Worm (Caenorhabditis elegans): Measurements from ENCODE around the gene rsp-6.

ce11 chrIV:7816402-7817102, 25.5 kb upstream of the rsp-6 start:
- TF ChIP-seq pha-2 (tag; optimal IDR thresholded peaks at IDR 0.05): no peak
- no peak for TF ChIP-seq lim-6 (tag; optimal IDR thresholded peaks at IDR 0.05)
